Worm (Caenorhabditis elegans) whole organism, L1 larva: Measurements from ENCODE around the gene C08F8.6.

Experiments used
- C04F5.9 ChIP-seq: sonication (generic microtip); optimal IDR thresholded peaks from 2 replicates; lab custom pipeline; 2016; ENCODE audit warnings: missing genetic modification characterization, missing compliant biosample characterization
- F16B12.6 ChIP-seq: fragments of 150-350 bp; optimal IDR thresholded peaks from 2 replicates; lab custom pipeline; 2014; ENCODE audit warnings: missing biosample characterization, missing genetic modification characterization
- Y116A8C.19 ChIP-seq: sonication (generic microtip); optimal IDR thresholded peaks from 2 replicates; lab custom pipeline; 2016; ENCODE audit warnings: missing compliant biosample characterization, missing genetic modification characterization, borderline replicate concordance
- aha-1 ChIP-seq: fragments of 150-350 bp; optimal IDR thresholded peaks from 2 replicates; lab custom pipeline; 2014; ENCODE audit warnings: missing biosample characterization, missing genetic modification characterization
- alr-1 ChIP-seq: fragments of 200-800 bp; sonication (Bioruptor generic); optimal IDR thresholded peaks from 2 replicates; lab custom pipeline; 2018; ENCODE audit warnings: borderline replicate concordance, mild to moderate bottlenecking, missing genetic modification characterization, missing compliant biosample characterization
- ama-1 ChIP-seq: fragments of 150-350 bp; optimal IDR thresholded peaks from 2 replicates; lab custom pipeline; 2014
- ceh-63 ChIP-seq: fragments of 200-800 bp; sonication (Bioruptor generic); optimal IDR thresholded peaks from 2 replicates; lab custom pipeline; 2018; ENCODE audit warnings: mild to moderate bottlenecking, missing genetic modification characterization, missing compliant biosample characterization
- efl-1 ChIP-seq, 4 experiments: fragments of 150-350 bp; optimal IDR thresholded peaks in 3 of 4; peaks in 1 of 4; 1 replicate in 1 of 4; 2 replicates in 3 of 4; lab custom pipeline; 2014; ENCODE audit warnings: missing biosample characterization in 2 of 4, missing genetic modification characterization in 2 of 4, missing genetic modification reagents in 2 of 4
- efl-3 ChIP-seq: fragments of 200-800 bp; sonication (Bioruptor generic); optimal IDR thresholded peaks from 2 replicates; lab custom pipeline; 2018; ENCODE audit warnings: mild to moderate bottlenecking, missing genetic modification characterization, missing compliant biosample characterization
- egl-13 ChIP-seq: sonication (generic microtip); optimal IDR thresholded peaks from 2 replicates; lab custom pipeline; 2016; ENCODE audit warnings: missing genotype, missing genetic modification reagents, missing genetic modification characterization, missing compliant biosample characterization
- egl-27 ChIP-seq, 2 experiments: fragments of 150-350 bp in 1 of 2; sonication (generic microtip); optimal IDR thresholded peaks; 3 replicates each; lab custom pipeline; 2017 to 2018; ENCODE audit warnings: missing biosample characterization in 2 of 2, missing genetic modification characterization in 2 of 2, missing genetic modification reagents in 2 of 2
- elt-2 ChIP-seq: sonication (generic microtip); optimal IDR thresholded peaks from 2 replicates; lab custom pipeline; 2016; ENCODE audit warnings: missing genetic modification characterization, mild to moderate bottlenecking, inconsistent platforms, missing compliant biosample characterization, missing genetic modification reagents
- elt-3 ChIP-seq, 6 experiments: fragments of 150-350 bp in 1 of 6; sonication (generic microtip); optimal IDR thresholded peaks; 2 replicates each; lab custom pipeline; 2017 to 2018; ENCODE audit warnings: missing biosample characterization in 6 of 6, missing genetic modification characterization in 6 of 6, inconsistent platforms in 1 of 6
- fkh-4 ChIP-seq: sonication (generic microtip); optimal IDR thresholded peaks from 2 replicates; lab custom pipeline; 2016; ENCODE audit warnings: missing compliant biosample characterization, missing genetic modification characterization, borderline replicate concordance
- fkh-8 ChIP-seq: sonication (generic microtip); optimal IDR thresholded peaks from 2 replicates; lab custom pipeline; 2016; ENCODE audit warnings: mild to moderate bottlenecking, missing genetic modification characterization, missing compliant biosample characterization
- fos-1 ChIP-seq: fragments of 150-350 bp; optimal IDR thresholded peaks from 2 replicates; lab custom pipeline; 2014; ENCODE audit warnings: missing biosample characterization, missing genetic modification characterization
- grh-1 ChIP-seq: fragments of 200-800 bp; sonication (Bioruptor generic); IDR thresholded peaks from 2 replicates; pipeline ENCODE4 v1.3.6; 2022; ENCODE audit warnings: missing genetic modification reagents, missing genetic modification characterization, missing compliant biosample characterization
- hlh-17 ChIP-seq: fragments of 200-800 bp; sonication (Bioruptor generic); optimal IDR thresholded peaks from 2 replicates; lab custom pipeline; 2018; ENCODE audit warnings: missing genetic modification characterization, mild to moderate bottlenecking, missing compliant biosample characterization, moderate library complexity, borderline replicate concordance
- hpl-2 ChIP-seq: fragments of 150-350 bp; optimal IDR thresholded peaks from 2 replicates; lab custom pipeline; 2014; ENCODE audit warnings: missing biosample characterization, missing genetic modification reagents, missing genetic modification characterization
- irx-1 ChIP-seq: sonication (generic microtip); optimal IDR thresholded peaks from 2 replicates; lab custom pipeline; 2016; ENCODE audit warnings: missing genetic modification characterization, missing compliant biosample characterization
- lin-14 ChIP-seq: fragments of 200-800 bp; sonication (Bioruptor generic); optimal IDR thresholded peaks from 2 replicates; lab custom pipeline; 2018; ENCODE audit warnings: mild to moderate bottlenecking, missing genetic modification characterization, moderate library complexity, missing compliant biosample characterization
- lin-15B ChIP-seq: fragments of 150-350 bp; sonication (generic microtip); optimal IDR thresholded peaks from 3 replicates; lab custom pipeline; 2014; ENCODE audit warnings: missing biosample characterization, missing genetic modification characterization
- lir-3 ChIP-seq: sonication (generic microtip); optimal IDR thresholded peaks from 2 replicates; lab custom pipeline; 2016; ENCODE audit warnings: mild to moderate bottlenecking, missing genetic modification characterization, moderate library complexity, missing compliant biosample characterization; ENCODE audit not compliant: poor library complexity
- lsy-2 ChIP-seq, 2 experiments: fragments of 150-350 bp; optimal IDR thresholded peaks; 2 replicates each; lab custom pipeline; 2014; ENCODE audit warnings: missing biosample characterization in 2 of 2, missing genetic modification characterization in 2 of 2
- mep-1 ChIP-seq: fragments of 150-350 bp; optimal IDR thresholded peaks from 2 replicates; lab custom pipeline; 2014; ENCODE audit warnings: missing biosample characterization, missing genetic modification characterization
- nhr-11 ChIP-seq: fragments of 150-350 bp; optimal IDR thresholded peaks from 2 replicates; lab custom pipeline; 2014; ENCODE audit warnings: missing biosample characterization, missing genetic modification characterization
- nhr-19 ChIP-seq: fragments of 200-800 bp; sonication (Bioruptor generic); conservative IDR thresholded peaks from 2 replicates; pipeline ENCODE4 v1.3.6; 2022; ENCODE audit warnings: missing genetic modification characterization, missing compliant biosample characterization
- nhr-237 ChIP-seq: fragments of 150-350 bp; optimal IDR thresholded peaks from 2 replicates; lab custom pipeline; 2014; ENCODE audit warnings: missing biosample characterization, missing genetic modification characterization
- nhr-28 ChIP-seq: fragments of 150-350 bp; optimal IDR thresholded peaks from 2 replicates; lab custom pipeline; 2014; ENCODE audit warnings: missing biosample characterization, missing genetic modification characterization
- nhr-71 ChIP-seq: sonication (generic microtip); optimal IDR thresholded peaks from 2 replicates; lab custom pipeline; 2016; ENCODE audit warnings: mild to moderate bottlenecking, missing genetic modification characterization, moderate library complexity, missing compliant biosample characterization
- nhr-76 ChIP-seq: sonication (generic microtip); optimal IDR thresholded peaks from 2 replicates; lab custom pipeline; 2017; ENCODE audit warnings: missing biosample characterization, missing genetic modification characterization
- nhr-84 ChIP-seq: sonication (generic microtip); optimal IDR thresholded peaks from 2 replicates; lab custom pipeline; 2017; ENCODE audit warnings: missing biosample characterization, missing genetic modification characterization
- pag-3 ChIP-seq: sonication (generic microtip); optimal IDR thresholded peaks from 2 replicates; lab custom pipeline; 2017; ENCODE audit warnings: missing genetic modification characterization, mild to moderate bottlenecking, missing compliant biosample characterization, antibody characterized with exemption, borderline replicate concordance; ENCODE audit not compliant: insufficient read depth
- pax-3 ChIP-seq: fragments of 200-800 bp; sonication (Bioruptor generic); optimal IDR thresholded peaks from 2 replicates; lab custom pipeline; 2018; ENCODE audit warnings: mild to moderate bottlenecking, missing genetic modification characterization, moderate library complexity, missing compliant biosample characterization
- rnt-1 ChIP-seq: sonication (generic microtip); optimal IDR thresholded peaks from 2 replicates; lab custom pipeline; 2016; ENCODE audit warnings: mild to moderate bottlenecking, missing genetic modification characterization, moderate library complexity, missing compliant biosample characterization
- skn-1 ChIP-seq: fragments of 150-350 bp; optimal IDR thresholded peaks from 2 replicates; lab custom pipeline; 2014; ENCODE audit warnings: missing biosample characterization, missing genetic modification characterization
- snpc-4 ChIP-seq: fragments of 150-350 bp; optimal IDR thresholded peaks from 2 replicates; lab custom pipeline; 2014; ENCODE audit warnings: missing biosample characterization, missing genetic modification characterization
- sptf-1 ChIP-seq: fragments of 150-350 bp; optimal IDR thresholded peaks from 2 replicates; lab custom pipeline; 2014; ENCODE audit warnings: missing biosample characterization, missing genetic modification characterization
- sup-37 ChIP-seq: fragments of 200-800 bp; sonication (Bioruptor generic); optimal IDR thresholded peaks from 2 replicates; lab custom pipeline; 2018; ENCODE audit warnings: mild to moderate bottlenecking, missing genetic modification characterization, missing compliant biosample characterization
- swsn-7 ChIP-seq: sonication (generic microtip); optimal IDR thresholded peaks from 2 replicates; lab custom pipeline; 2016; ENCODE audit warnings: missing genetic modification characterization, missing compliant biosample characterization
- tlp-1 ChIP-seq: fragments of 150-350 bp; optimal IDR thresholded peaks from 2 replicates; lab custom pipeline; 2014; ENCODE audit warnings: missing biosample characterization, missing genetic modification characterization
- unc-62 ChIP-seq: fragments of 150-350 bp; optimal IDR thresholded peaks from 2 replicates; lab custom pipeline; 2014; ENCODE audit warnings: missing biosample characterization, missing genetic modification reagents, missing genetic modification characterization
- unc-86 ChIP-seq: sonication (generic microtip); optimal IDR thresholded peaks from 2 replicates; lab custom pipeline; 2016; ENCODE audit warnings: missing genetic modification characterization, missing compliant biosample characterization
- vab-15 ChIP-seq: sonication (generic microtip); optimal IDR thresholded peaks from 2 replicates; lab custom pipeline; 2017; ENCODE audit warnings: missing genotype, mild to moderate bottlenecking, missing genetic modification characterization, missing compliant biosample characterization
- zag-1 ChIP-seq: fragments of 150-350 bp; optimal IDR thresholded peaks from 2 replicates; lab custom pipeline; 2014; ENCODE audit warnings: missing biosample characterization, missing genetic modification characterization
- ztf-11 ChIP-seq, 2 experiments: sonication (generic microtip); optimal IDR thresholded peaks; 2 replicates each; lab custom pipeline; 2016 to 2017; ENCODE audit warnings: missing genetic modification characterization in 2 of 2, missing biosample characterization in 1 of 2, missing compliant biosample characterization in 1 of 2
- ztf-4 ChIP-seq: fragments of 150-350 bp; optimal IDR thresholded peaks from 2 replicates; lab custom pipeline; 2014; ENCODE audit warnings: missing biosample characterization, missing genetic modification characterization

Gene C08F8.6

ce11 chrIV:11142314-11143227 lies 22.2 kb downstream of the C08F8.6 start, which contains the start of gene skih-2 (continued):
- TF ChIP-seq sptf-1, result no peak
- no peak for TF ChIP-seq efl-3 (GFP tag; lab: Kevin White, UChicago)
- TF ChIP-seq fos-1, result no peak
- TF ChIP-seq tlp-1 (tag; lab: Kevin White, UChicago), result no peak
- TF ChIP-seq lin-15B (tag; lab: Kevin White, UChicago), result peak; percentile 32
- no peak for TF ChIP-seq egl-27 (tag; optimal IDR thresholded peaks at IDR 0.05; lab: Kevin White, UChicago)
- peak; percentile 56 for TF ChIP-seq skn-1
- TF ChIP-seq aha-1, result no peak
- no peak for TF ChIP-seq unc-86 (tag; lab: Kevin White, UChicago)
- peak; percentile 85 to 93 for TF ChIP-seq efl-1 (optimal IDR thresholded peaks at IDR 0.05; lab: Kevin White, UChicago)
- peak; percentile 95 to 99 for TF ChIP-seq efl-1 (GFP tag; optimal IDR thresholded peaks at IDR 0.05 in 1 of 2; lab: Kevin White, UChicago)
- TF ChIP-seq lir-3 (tag; lab: Kevin White, UChicago), result no peak
- TF ChIP-seq hpl-2, result no peak
- no peak for TF ChIP-seq elt-3 (tag; optimal IDR thresholded peaks at IDR 0.05; lab: Kevin White, UChicago)
- no peak for TF ChIP-seq ztf-11 (tag; optimal IDR thresholded peaks at IDR 0.05; lab: Kevin White, UChicago)
- no peak for TF ChIP-seq ztf-4 (tag; lab: Kevin White, UChicago)
- peak; percentile 18 for TF ChIP-seq rnt-1 (tag; lab: Kevin White, UChicago)
- TF ChIP-seq pax-3 (tag; lab: Kevin White, UChicago), result no peak
- TF ChIP-seq lsy-2 (tag; optimal IDR thresholded peaks at IDR 0.05; lab: Kevin White, UChicago), result peak; percentile 80 to 86
- TF ChIP-seq ama-1 (lab: Kevin White, UChicago), result no peak
- peak; percentile 70 for TF ChIP-seq mep-1 (tag; lab: Kevin White, UChicago)
- no peak for TF ChIP-seq lin-14
- TF ChIP-seq elt-2 (tag; lab: Kevin White, UChicago), result no peak
- TF ChIP-seq hlh-17 (GFP tag; lab: Kevin White, UChicago), result no peak
- peak; percentile 20 for TF ChIP-seq snpc-4
- no peak for TF ChIP-seq fkh-8 (tag; lab: Kevin White, UChicago)
- TF ChIP-seq nhr-76, result no peak
- TF ChIP-seq nhr-19 (GFP tag; lab: Robert Waterston, UW), result peak; percentile 68
- peak; percentile 64 for TF ChIP-seq nhr-71
- TF ChIP-seq nhr-11 (tag; lab: Kevin White, UChicago), result no peak
- TF ChIP-seq grh-1, result no peak
- TF ChIP-seq swsn-7 (tag; lab: Kevin White, UChicago), result peak; percentile 52
- peak; percentile 58 for TF ChIP-seq zag-1 (tag; lab: Kevin White, UChicago)
- no peak for TF ChIP-seq ceh-63
- no peak for TF ChIP-seq sup-37
- no peak for TF ChIP-seq fkh-4 (tag; lab: Kevin White, UChicago)
- no peak for TF ChIP-seq nhr-28 (tag; lab: Kevin White, UChicago)
- no peak for TF ChIP-seq egl-13
- TF ChIP-seq irx-1, result peak; percentile 40
- no peak for TF ChIP-seq pag-3 (tag; lab: Kevin White, UChicago)
- no peak for TF ChIP-seq Y116A8C.19 (tag; lab: Kevin White, UChicago)
- TF ChIP-seq alr-1 (tag; lab: Kevin White, UChicago), result no peak
- TF ChIP-seq vab-15 (tag; lab: Kevin White, UChicago), result no peak
- peak; percentile 88 for TF ChIP-seq F16B12.6 (tag; lab: Kevin White, UChicago)
- no peak for TF ChIP-seq unc-62 (GFP tag; lab: Kevin White, UChicago)
- TF ChIP-seq nhr-84 (tag; lab: Kevin White, UChicago), result no peak
- TF ChIP-seq nhr-237 (tag; lab: Kevin White, UChicago), result no peak
- no peak for TF ChIP-seq C04F5.9
